Worm (Caenorhabditis elegans) whole organism, L1 larva: ENCODE results near the gene T23F11.4.

Experiments used
- C04F5.9 ChIP-seq: sonication (generic microtip); optimal IDR thresholded peaks from 2 replicates; lab custom pipeline; 2016; ENCODE audit warnings: missing genetic modification characterization, missing compliant biosample characterization
- C16A3.4 ChIP-seq: fragments of 150-350 bp; optimal IDR thresholded peaks from 2 replicates; lab custom pipeline; 2014; ENCODE audit warnings: missing biosample characterization, missing genetic modification characterization
- F16B12.6 ChIP-seq: fragments of 150-350 bp; optimal IDR thresholded peaks from 2 replicates; lab custom pipeline; 2014; ENCODE audit warnings: missing biosample characterization, missing genetic modification characterization
- Y116A8C.19 ChIP-seq: sonication (generic microtip); optimal IDR thresholded peaks from 2 replicates; lab custom pipeline; 2016; ENCODE audit warnings: missing compliant biosample characterization, missing genetic modification characterization, borderline replicate concordance
- alr-1 ChIP-seq: fragments of 200-800 bp; sonication (Bioruptor generic); optimal IDR thresholded peaks from 2 replicates; lab custom pipeline; 2018; ENCODE audit warnings: borderline replicate concordance, mild to moderate bottlenecking, missing genetic modification characterization, missing compliant biosample characterization
- ama-1 ChIP-seq: fragments of 150-350 bp; optimal IDR thresholded peaks from 2 replicates; lab custom pipeline; 2014
- blmp-1 ChIP-seq: fragments of 150-350 bp; optimal IDR thresholded peaks from 2 replicates; lab custom pipeline; 2014; ENCODE audit warnings: missing biosample characterization, missing genetic modification characterization
- ceh-88 ChIP-seq: fragments of 200-800 bp; sonication (Bioruptor generic); IDR thresholded peaks from 2 replicates; pipeline ENCODE4 v1.3.6; 2022; ENCODE audit warnings: missing genetic modification characterization, missing compliant biosample characterization
- ceh-90 ChIP-seq: sonication (generic microtip); optimal IDR thresholded peaks from 2 replicates; lab custom pipeline; 2016; ENCODE audit warnings: missing genetic modification characterization, missing compliant biosample characterization
- dpl-1 ChIP-seq, 3 experiments: fragments of 150-350 bp in 2 of 3; sonication (generic microtip) in 1 of 3; optimal IDR thresholded peaks; 2 replicates each; lab custom pipeline; 2014 to 2017; ENCODE audit warnings: missing biosample characterization in 3 of 3, missing genetic modification characterization in 3 of 3, missing genetic modification reagents in 3 of 3
- dsc-1 ChIP-seq: sonication (generic microtip); optimal IDR thresholded peaks from 2 replicates; lab custom pipeline; 2016; ENCODE audit warnings: mild to moderate bottlenecking, missing genetic modification characterization, missing compliant biosample characterization
- efl-1 ChIP-seq, 4 experiments: fragments of 150-350 bp; optimal IDR thresholded peaks in 3 of 4; peaks in 1 of 4; 1 replicate in 1 of 4; 2 replicates in 3 of 4; lab custom pipeline; 2014; ENCODE audit warnings: missing biosample characterization in 2 of 4, missing genetic modification characterization in 2 of 4, missing genetic modification reagents in 2 of 4
- egl-27 ChIP-seq, 2 experiments: fragments of 150-350 bp in 1 of 2; sonication (generic microtip); optimal IDR thresholded peaks; 3 replicates each; lab custom pipeline; 2017 to 2018; ENCODE audit warnings: missing biosample characterization in 2 of 2, missing genetic modification characterization in 2 of 2, missing genetic modification reagents in 2 of 2
- elt-2 ChIP-seq: sonication (generic microtip); optimal IDR thresholded peaks from 2 replicates; lab custom pipeline; 2016; ENCODE audit warnings: missing genetic modification characterization, mild to moderate bottlenecking, inconsistent platforms, missing compliant biosample characterization, missing genetic modification reagents
- ets-5 ChIP-seq: fragments of 200-800 bp; sonication (Bioruptor generic); IDR thresholded peaks from 2 replicates; pipeline ENCODE4 v1.3.6; 2022; ENCODE audit warnings: missing genetic modification characterization, missing compliant biosample characterization
- fkh-10 ChIP-seq: sonication (generic microtip); optimal IDR thresholded peaks from 2 replicates; lab custom pipeline; 2017; ENCODE audit warnings: missing biosample characterization, missing genetic modification reagents, missing genetic modification characterization
- fkh-4 ChIP-seq: sonication (generic microtip); optimal IDR thresholded peaks from 2 replicates; lab custom pipeline; 2016; ENCODE audit warnings: missing compliant biosample characterization, missing genetic modification characterization, borderline replicate concordance
- fkh-8 ChIP-seq: sonication (generic microtip); optimal IDR thresholded peaks from 2 replicates; lab custom pipeline; 2016; ENCODE audit warnings: mild to moderate bottlenecking, missing genetic modification characterization, missing compliant biosample characterization
- hlh-17 ChIP-seq: fragments of 200-800 bp; sonication (Bioruptor generic); optimal IDR thresholded peaks from 2 replicates; lab custom pipeline; 2018; ENCODE audit warnings: missing genetic modification characterization, mild to moderate bottlenecking, missing compliant biosample characterization, moderate library complexity, borderline replicate concordance
- hlh-4 ChIP-seq: sonication (generic microtip); optimal IDR thresholded peaks from 2 replicates; lab custom pipeline; 2016; ENCODE audit warnings: mild to moderate bottlenecking, missing genetic modification characterization, missing compliant biosample characterization
- hpl-2 ChIP-seq: fragments of 150-350 bp; optimal IDR thresholded peaks from 2 replicates; lab custom pipeline; 2014; ENCODE audit warnings: missing biosample characterization, missing genetic modification reagents, missing genetic modification characterization
- irx-1 ChIP-seq: sonication (generic microtip); optimal IDR thresholded peaks from 2 replicates; lab custom pipeline; 2016; ENCODE audit warnings: missing genetic modification characterization, missing compliant biosample characterization
- isw-1 ChIP-seq: fragments of 200-800 bp; sonication (Bioruptor generic); IDR thresholded peaks from 2 replicates; pipeline ENCODE4 v1.3.6; 2022; ENCODE audit warnings: missing genetic modification characterization, missing compliant biosample characterization
- jun-1 ChIP-seq: fragments of 150-350 bp; optimal IDR thresholded peaks from 2 replicates; lab custom pipeline; 2014; ENCODE audit warnings: missing biosample characterization, missing genetic modification reagents, missing genetic modification characterization
- lin-13 ChIP-seq: fragments of 150-350 bp; optimal IDR thresholded peaks from 2 replicates; lab custom pipeline; 2014; ENCODE audit warnings: missing biosample characterization, missing genetic modification reagents, missing genetic modification characterization
- lin-35 ChIP-seq, 2 experiments: fragments of 150-350 bp; optimal IDR thresholded peaks; 2 replicates each; lab custom pipeline; 2014; ENCODE audit warnings: missing biosample characterization in 2 of 2, missing genetic modification characterization in 2 of 2, missing genetic modification reagents in 2 of 2
- lsy-2 ChIP-seq, 2 experiments: fragments of 150-350 bp; optimal IDR thresholded peaks; 2 replicates each; lab custom pipeline; 2014; ENCODE audit warnings: missing biosample characterization in 2 of 2, missing genetic modification characterization in 2 of 2
- mab-9 ChIP-seq: fragments of 200-800 bp; sonication (Bioruptor generic); IDR thresholded peaks from 2 replicates; pipeline ENCODE4 v1.3.6; 2022; ENCODE audit warnings: missing genetic modification reagents, missing genetic modification characterization, missing compliant biosample characterization
- mdl-1 ChIP-seq, 2 experiments: fragments of 150-350 bp; optimal IDR thresholded peaks; 2 replicates each; lab custom pipeline; 2014 to 2017; ENCODE audit warnings: missing biosample characterization in 2 of 2, missing genetic modification characterization in 2 of 2, inconsistent platforms in 1 of 2
- mef-2 ChIP-seq: fragments of 150-350 bp; optimal IDR thresholded peaks from 2 replicates; lab custom pipeline; 2014; ENCODE audit warnings: missing biosample characterization, missing genetic modification characterization
- nhr-11 ChIP-seq: fragments of 150-350 bp; optimal IDR thresholded peaks from 2 replicates; lab custom pipeline; 2014; ENCODE audit warnings: missing biosample characterization, missing genetic modification characterization
- nhr-12 ChIP-seq: sonication (generic microtip); optimal IDR thresholded peaks from 2 replicates; lab custom pipeline; 2017; ENCODE audit warnings: missing biosample characterization, missing genetic modification characterization
- nhr-19 ChIP-seq: fragments of 200-800 bp; sonication (Bioruptor generic); conservative IDR thresholded peaks from 2 replicates; pipeline ENCODE4 v1.3.6; 2022; ENCODE audit warnings: missing genetic modification characterization, missing compliant biosample characterization
- nhr-20 ChIP-seq: sonication (generic microtip); optimal IDR thresholded peaks from 2 replicates; lab custom pipeline; 2016; ENCODE audit warnings: mild to moderate bottlenecking, missing genetic modification characterization, missing compliant biosample characterization
- nhr-237 ChIP-seq: fragments of 150-350 bp; optimal IDR thresholded peaks from 2 replicates; lab custom pipeline; 2014; ENCODE audit warnings: missing biosample characterization, missing genetic modification characterization
- nhr-28 ChIP-seq: fragments of 150-350 bp; optimal IDR thresholded peaks from 2 replicates; lab custom pipeline; 2014; ENCODE audit warnings: missing biosample characterization, missing genetic modification characterization
- nhr-47 ChIP-seq: sonication (generic microtip); optimal IDR thresholded peaks from 2 replicates; lab custom pipeline; 2016; ENCODE audit warnings: mild to moderate bottlenecking, missing genetic modification characterization, moderate library complexity, missing compliant biosample characterization
- nhr-71 ChIP-seq: sonication (generic microtip); optimal IDR thresholded peaks from 2 replicates; lab custom pipeline; 2016; ENCODE audit warnings: mild to moderate bottlenecking, missing genetic modification characterization, moderate library complexity, missing compliant biosample characterization
- nhr-84 ChIP-seq: sonication (generic microtip); optimal IDR thresholded peaks from 2 replicates; lab custom pipeline; 2017; ENCODE audit warnings: missing biosample characterization, missing genetic modification characterization
- pqm-1 ChIP-seq: sonication (generic microtip); optimal IDR thresholded peaks from 3 replicates; lab custom pipeline; 2017; ENCODE audit warnings: missing biosample characterization, missing genetic modification characterization
- rnt-1 ChIP-seq: sonication (generic microtip); optimal IDR thresholded peaks from 2 replicates; lab custom pipeline; 2016; ENCODE audit warnings: mild to moderate bottlenecking, missing genetic modification characterization, moderate library complexity, missing compliant biosample characterization
- skn-1 ChIP-seq: fragments of 150-350 bp; optimal IDR thresholded peaks from 2 replicates; lab custom pipeline; 2014; ENCODE audit warnings: missing biosample characterization, missing genetic modification characterization
- snu-23 ChIP-seq: sonication (generic microtip); optimal IDR thresholded peaks from 2 replicates; lab custom pipeline; 2016; ENCODE audit warnings: missing genetic modification characterization, missing compliant biosample characterization
- sup-37 ChIP-seq: fragments of 200-800 bp; sonication (Bioruptor generic); optimal IDR thresholded peaks from 2 replicates; lab custom pipeline; 2018; ENCODE audit warnings: mild to moderate bottlenecking, missing genetic modification characterization, missing compliant biosample characterization
- tbx-2 ChIP-seq: sonication (generic microtip); optimal IDR thresholded peaks from 2 replicates; lab custom pipeline; 2016; ENCODE audit warnings: missing genetic modification characterization, missing compliant biosample characterization
- tlp-1 ChIP-seq: fragments of 150-350 bp; optimal IDR thresholded peaks from 2 replicates; lab custom pipeline; 2014; ENCODE audit warnings: missing biosample characterization, missing genetic modification characterization
- unc-130 ChIP-seq: fragments of 150-350 bp; optimal IDR thresholded peaks from 2 replicates; lab custom pipeline; 2017; ENCODE audit warnings: missing biosample characterization, missing genetic modification characterization, inconsistent platforms
- unc-98 ChIP-seq: fragments of 200-800 bp; sonication (Bioruptor generic); IDR thresholded peaks from 2 replicates; pipeline ENCODE4 v1.3.6; 2022; ENCODE audit warnings: missing genetic modification characterization, missing compliant biosample characterization
- vab-15 ChIP-seq: sonication (generic microtip); optimal IDR thresholded peaks from 2 replicates; lab custom pipeline; 2017; ENCODE audit warnings: missing genotype, mild to moderate bottlenecking, missing genetic modification characterization, missing compliant biosample characterization
- zag-1 ChIP-seq: fragments of 150-350 bp; optimal IDR thresholded peaks from 2 replicates; lab custom pipeline; 2014; ENCODE audit warnings: missing biosample characterization, missing genetic modification characterization
- zip-4 ChIP-seq: fragments of 200-800 bp; sonication (Bioruptor generic); optimal IDR thresholded peaks from 2 replicates; lab custom pipeline; 2018; ENCODE audit warnings: mild to moderate bottlenecking, missing genetic modification characterization, moderate library complexity, missing compliant biosample characterization
- ztf-11 ChIP-seq, 2 experiments: sonication (generic microtip); optimal IDR thresholded peaks; 2 replicates each; lab custom pipeline; 2016 to 2017; ENCODE audit warnings: missing genetic modification characterization in 2 of 2, missing biosample characterization in 1 of 2, missing compliant biosample characterization in 1 of 2
- ztf-4 ChIP-seq: fragments of 150-350 bp; optimal IDR thresholded peaks from 2 replicates; lab custom pipeline; 2014; ENCODE audit warnings: missing biosample characterization, missing genetic modification characterization

The T23F11.4 gene

ce11 chrIII:4649363-4649768 lies 15.8 kb downstream of the T23F11.4 start:
- TF ChIP-seq mdl-1 (tag; optimal IDR thresholded peaks at IDR 0.05; lab: Kevin White, UChicago) = peak; percentile 94 to 100
- TF ChIP-seq hpl-2 (GFP tag; lab: Kevin White, UChicago) = peak; percentile 91
- peak in 1 of 2 experiments; percentile 30 for TF ChIP-seq ztf-11 (tag; optimal IDR thresholded peaks at IDR 0.05; lab: Kevin White, UChicago)
- peak; percentile 92 for TF ChIP-seq nhr-19 (GFP tag; lab: Robert Waterston, UW)
- peak; percentile 42 for TF ChIP-seq mef-2 (tag; lab: Kevin White, UChicago)
- peak; percentile 98 for TF ChIP-seq nhr-20 (tag; lab: Kevin White, UChicago)
- TF ChIP-seq isw-1 (GFP tag; lab: Robert Waterston, UW) = peak; percentile 81
- no peak for TF ChIP-seq ets-5 (GFP tag; lab: Robert Waterston, UW)
- peak; percentile 44 for TF ChIP-seq fkh-4 (tag; lab: Kevin White, UChicago)
- TF ChIP-seq nhr-12 (tag; lab: Kevin White, UChicago) = no peak
- TF ChIP-seq Y116A8C.19 = no peak
- no peak for TF ChIP-seq ceh-90 (tag; lab: Kevin White, UChicago)
- no peak for TF ChIP-seq tlp-1 (tag; lab: Kevin White, UChicago)
- peak; percentile 94 for TF ChIP-seq tbx-2 (tag; lab: Kevin White, UChicago)
- TF ChIP-seq lsy-2 (tag; optimal IDR thresholded peaks at IDR 0.05; lab: Kevin White, UChicago) = peak; percentile 83 to 95
- peak; percentile 51 for TF ChIP-seq F16B12.6 (tag; lab: Kevin White, UChicago)
- peak; percentile 92 for TF ChIP-seq jun-1 (tag; lab: Kevin White, UChicago)
- no peak for TF ChIP-seq hlh-4
- peak; percentile 90 for TF ChIP-seq unc-130 (tag; lab: Kevin White, UChicago)
- TF ChIP-seq ceh-88 (GFP tag; lab: Robert Waterston, UW) = peak; percentile 81; the same call in 1 of the 2 replicates
- peak; percentile 51; the same call in 1 of the 2 replicates for TF ChIP-seq unc-98 (GFP tag; lab: Robert Waterston, UW)
- TF ChIP-seq elt-2 (tag; lab: Kevin White, UChicago) = peak; percentile 90
- TF ChIP-seq dsc-1 (tag; lab: Kevin White, UChicago) = peak; percentile 73
- TF ChIP-seq nhr-28 (tag; lab: Kevin White, UChicago) = peak; percentile 9
- peak; percentile 65 for TF ChIP-seq zip-4
- TF ChIP-seq nhr-237 = peak; percentile 77
- peak; percentile 87 for TF ChIP-seq irx-1 (tag; lab: Kevin White, UChicago)
- TF ChIP-seq vab-15 = peak; percentile 58
- peak; percentile 90 for TF ChIP-seq rnt-1 (tag; lab: Kevin White, UChicago)
- no peak for TF ChIP-seq nhr-84
- TF ChIP-seq hlh-17 = no peak
- peak; percentile 40 for TF ChIP-seq pqm-1 (tag; lab: Kevin White, UChicago)
- peak; percentile 72 to 78 (median 72) for TF ChIP-seq dpl-1 (GFP tag; optimal IDR thresholded peaks at IDR 0.05; lab: Kevin White, UChicago)
- peak; percentile 83 to 91 for TF ChIP-seq lin-35 (GFP tag; optimal IDR thresholded peaks at IDR 0.05; lab: Kevin White, UChicago)
- peak; percentile 84 to 85 for TF ChIP-seq egl-27 (tag; optimal IDR thresholded peaks at IDR 0.05; lab: Kevin White, UChicago)
- TF ChIP-seq ama-1 = no peak
- peak; percentile 99 for TF ChIP-seq nhr-71 (tag; lab: Kevin White, UChicago)
- TF ChIP-seq alr-1 (tag; lab: Kevin White, UChicago) = no peak
- TF ChIP-seq snu-23 (GFP tag; lab: Kevin White, UChicago) = peak; percentile 98
- TF ChIP-seq lin-13 = peak; percentile 91
- peak; percentile 92 for TF ChIP-seq C16A3.4 (tag; lab: Kevin White, UChicago)
- peak; percentile 86 to 91 for TF ChIP-seq efl-1 (optimal IDR thresholded peaks at IDR 0.05; lab: Kevin White, UChicago)
- TF ChIP-seq efl-1 (GFP tag; optimal IDR thresholded peaks at IDR 0.05 in 1 of 2; lab: Kevin White, UChicago) = peak; percentile 72 to 97
- no peak for TF ChIP-seq fkh-10
- TF ChIP-seq skn-1 (tag; lab: Kevin White, UChicago) = peak; percentile 81
- TF ChIP-seq sup-37 (GFP tag; lab: Kevin White, UChicago) = peak; percentile 76
- TF ChIP-seq nhr-11 (tag; lab: Kevin White, UChicago) = peak; percentile 65
- peak; percentile 84 for TF ChIP-seq C04F5.9 (tag; lab: Kevin White, UChicago)
- no peak for TF ChIP-seq zag-1
- peak; percentile 84 for TF ChIP-seq blmp-1 (tag; lab: Kevin White, UChicago)
- TF ChIP-seq mab-9 (GFP tag; lab: Robert Waterston, UW) = peak; percentile 73
- peak; percentile 90 for TF ChIP-seq ztf-4
- TF ChIP-seq nhr-47 (tag; lab: Kevin White, UChicago) = peak; percentile 94
- TF ChIP-seq fkh-8 (tag; lab: Kevin White, UChicago) = peak; percentile 93
